Fruit fly (Drosophila melanogaster) S2 (cell line): ENCODE measurements around the gene CG43055.

Experiments
- CG8478 ChIP-seq: fragments of >200 bp; optimal IDR thresholded peaks from 2 replicates; lab custom pipeline; 2018
- CTCF ChIP-seq, 2 experiments: fragments of >200 bp; optimal IDR thresholded peaks; 2 replicates each; lab custom pipeline; 2018

CG43055 gene

DNA sequence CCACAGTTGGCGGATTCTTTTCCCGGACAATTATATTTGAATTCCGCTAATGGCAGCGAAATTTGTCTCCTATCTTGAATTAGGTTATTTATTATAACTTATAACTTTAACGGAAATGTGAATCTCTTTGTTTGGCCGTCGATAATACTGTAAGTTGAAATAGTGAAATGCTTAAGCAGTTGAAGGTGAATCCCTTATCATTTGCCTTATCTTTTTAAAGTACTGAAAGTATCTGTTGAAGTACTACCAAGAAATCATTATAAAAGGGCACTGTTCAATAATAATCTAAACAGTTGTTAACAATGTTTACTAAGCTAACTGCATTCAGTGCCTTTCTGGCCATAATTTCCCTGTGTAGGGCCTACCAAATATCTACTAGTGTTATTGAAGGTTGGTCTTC is at the start of gene CG43055:
Gene CG43055, plus strand, starts transcription at position 301 of the 400 bp plus-strand sequence.
- TF ChIP-seq CG8478 (lab: Kevin White, UChicago) (no peak), CTCF (optimal IDR thresholded peaks at IDR 0.05; lab: Kevin White, UChicago) (no peak)

dm6 chr2L:4361438-4361975 is 49.4 kb upstream of the CG43055 start, which contains the start of gene Traf4:
TSS of gene Traf4 (plus strand) at chr2L:4361925.
- TF ChIP-seq CTCF (optimal IDR thresholded peaks at IDR 0.05; lab: Kevin White, UChicago), result no peak
- no peak for TF ChIP-seq CG8478 (lab: Kevin White, UChicago)

- TF ChIP-seq CTCF (optimal IDR thresholded peaks at IDR 0.05; lab: Kevin White, UChicago) (no peak), CG8478 (lab: Kevin White, UChicago) (no peak)
Observed at dm6 chr2L:4363707-4364270, 47.2 kb upstream of the CG43055 start.

- TF ChIP-seq CG8478 (lab: Kevin White, UChicago) (no peak), CTCF (optimal IDR thresholded peaks at IDR 0.05; lab: Kevin White, UChicago) (no peak)
Observed at dm6 chr2L:4364914-4365313, 46.0 kb upstream of the CG43055 start.

DNA sequence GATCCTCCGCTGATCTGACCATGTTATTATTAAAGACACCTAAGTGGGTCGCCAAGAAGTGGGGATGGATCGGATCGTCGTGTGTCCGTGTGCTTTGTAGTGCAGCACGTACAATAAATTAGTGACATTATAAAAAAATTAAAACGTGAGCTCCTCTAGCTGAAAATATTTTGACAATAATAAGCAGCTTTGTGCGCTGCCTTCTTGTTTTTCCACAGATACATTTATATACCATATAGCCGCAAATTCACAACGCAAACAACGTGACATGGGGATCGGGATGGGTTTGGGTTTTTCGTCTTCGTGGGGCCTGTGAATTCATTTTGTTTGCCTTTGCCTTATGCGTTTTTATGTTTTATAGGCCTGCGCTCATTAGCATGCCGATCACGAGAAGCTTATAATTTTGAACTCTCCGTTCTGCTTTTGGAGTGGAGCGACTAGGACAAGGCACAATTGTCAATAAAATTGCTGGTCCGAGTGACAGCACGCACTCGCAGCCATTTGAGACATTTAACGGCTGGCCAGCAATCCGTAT is 45.1 kb upstream of the CG43055 start:
- TF ChIP-seq CG8478 (lab: Kevin White, UChicago), result no peak
- no peak for TF ChIP-seq CTCF (optimal IDR thresholded peaks at IDR 0.05; lab: Kevin White, UChicago)

- TF ChIP-seq CG8478 (lab: Kevin White, UChicago), result no peak
- TF ChIP-seq CTCF (optimal IDR thresholded peaks at IDR 0.05; lab: Kevin White, UChicago), result no peak
Observed at dm6 chr2L:4366652-4367051, 44.3 kb upstream of the CG43055 start.

- TF ChIP-seq CTCF (optimal IDR thresholded peaks at IDR 0.05; lab: Kevin White, UChicago) (no peak), CG8478 (lab: Kevin White, UChicago) (no peak)
Observed at dm6 chr2L:4368553-4369268, 42.2 kb upstream of the CG43055 start.

- no peak for TF ChIP-seq CG8478 (lab: Kevin White, UChicago)
Observed at dm6 chr2L:4370007-4370521, 40.9 kb upstream of the CG43055 start.

dm6 chr2L:4370592-4370991 is 40.4 kb upstream of the CG43055 start:
- no peak for TF ChIP-seq CG8478 (lab: Kevin White, UChicago)
- no peak for TF ChIP-seq CTCF (optimal IDR thresholded peaks at IDR 0.05; lab: Kevin White, UChicago)

dm6 chr2L:4371516-4372136 is 39.3 kb upstream of the CG43055 start:
- TF ChIP-seq CTCF (optimal IDR thresholded peaks at IDR 0.05; lab: Kevin White, UChicago), result no peak
- no peak for TF ChIP-seq CG8478 (lab: Kevin White, UChicago)

dm6 chr2L:4372802-4373570 is 38.0 kb upstream of the CG43055 start:
- TF ChIP-seq CG8478 (lab: Kevin White, UChicago) (no peak), CTCF (optimal IDR thresholded peaks at IDR 0.05; lab: Kevin White, UChicago) (no peak)

DNA sequence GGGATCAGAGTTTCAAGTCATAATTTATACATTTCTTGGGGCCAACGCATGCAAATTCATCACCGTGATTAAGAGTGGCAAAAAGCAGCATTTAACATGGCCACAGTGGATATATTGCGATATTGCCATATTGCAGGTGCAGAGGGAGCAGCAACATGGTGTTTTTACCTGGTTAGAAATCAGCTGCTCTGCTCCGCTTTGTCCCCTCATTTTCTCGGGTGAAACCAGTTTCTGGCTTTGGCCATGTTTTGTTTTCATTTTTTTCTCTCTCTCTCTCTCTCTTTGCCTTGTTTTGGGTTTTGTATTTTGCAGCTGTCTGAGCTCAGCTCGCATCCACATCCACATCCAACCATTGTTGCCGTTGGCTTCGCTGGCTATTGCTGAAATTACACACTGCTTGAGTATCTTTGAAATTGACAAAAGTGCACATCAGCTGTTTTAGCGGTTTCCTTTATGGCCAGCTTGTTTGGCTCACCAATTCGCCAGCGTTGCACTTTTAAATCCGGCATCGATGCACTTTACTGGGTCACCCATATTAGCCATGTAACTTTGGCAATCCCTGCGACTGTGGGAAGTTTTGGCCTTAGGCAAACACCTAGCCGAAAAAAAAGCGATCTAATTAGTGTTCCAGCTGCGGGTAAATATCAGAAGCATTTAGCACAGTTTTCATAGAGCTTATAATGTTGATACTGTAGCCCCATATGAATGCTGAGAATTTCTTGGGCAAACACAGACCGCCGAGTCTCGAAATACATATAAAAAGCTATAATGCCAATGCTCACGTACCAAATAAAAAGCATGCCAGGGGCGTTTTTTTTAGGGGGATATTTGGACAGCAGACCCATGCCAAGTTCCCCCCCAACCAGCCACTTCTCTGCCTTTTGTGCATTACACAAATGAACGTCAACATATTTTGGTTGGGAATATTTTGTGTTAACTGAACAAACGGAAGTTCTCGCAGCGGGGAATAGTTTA is 35.6 kb upstream of the CG43055 start:
- TF ChIP-seq CTCF (optimal IDR thresholded peaks at IDR 0.05; lab: Kevin White, UChicago) (no peak), CG8478 (lab: Kevin White, UChicago) (no peak)

dm6 chr2L:4377747-4378146 is 33.2 kb upstream of the CG43055 start:
- TF ChIP-seq CG8478 (lab: Kevin White, UChicago) (no peak), CTCF (optimal IDR thresholded peaks at IDR 0.05; lab: Kevin White, UChicago) (no peak)
